Fruit fly (Drosophila melanogaster): ENCODE measurements around the gene Polr2J.

Gene Polr2J

DNA sequence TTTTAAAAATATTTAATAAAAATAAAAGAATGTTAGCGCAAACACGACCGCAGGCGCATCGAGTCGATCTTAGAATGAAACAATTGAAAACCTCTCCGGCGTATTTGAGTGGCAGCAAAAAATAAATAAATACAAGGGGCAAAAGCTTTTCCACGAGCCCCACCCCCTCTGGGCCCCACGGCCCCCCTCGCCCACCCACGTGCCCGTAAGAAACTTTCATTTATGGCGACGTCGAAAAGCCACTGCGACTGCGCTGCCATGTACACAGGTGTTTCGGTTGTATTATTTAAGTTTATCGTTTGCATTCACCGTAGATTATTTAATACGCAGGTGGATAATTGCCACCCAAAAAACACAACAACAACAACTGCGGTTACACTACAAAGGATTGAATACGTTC, 38.2 kb upstream of the Polr2J start (continued):
- TF ChIP-seq Ssrp (tag; optimal IDR thresholded peaks at IDR 0.05), result no peak
- no peak for TF ChIP-seq CG12659 (GFP tag; optimal IDR thresholded peaks at IDR 0.05)
- no peak for TF ChIP-seq CG17568 (GFP tag; optimal IDR thresholded peaks at IDR 0.05)
- TF ChIP-seq CG2712 (tag; optimal IDR thresholded peaks at IDR 0.05), result no peak
- TF ChIP-seq z (GFP tag; IDR thresholded peaks at IDR 0.05), result 0 out of 3 replicates have a peak, but pooled peaks have one; percentile 45
- no peak for TF ChIP-seq kni (GFP tag; optimal IDR thresholded peaks at IDR 0.05)
- peak; percentile 1 for TF ChIP-seq CG10209 (GFP tag; optimal IDR thresholded peaks at IDR 0.05)
- TF ChIP-seq CG9609 (GFP tag; optimal IDR thresholded peaks at IDR 0.05), result no peak
- peak; percentile 38 for TF ChIP-seq Med (GFP tag)
- no peak; the same call in 1 of the 2 replicates for TF ChIP-seq CG13287 (GFP tag; IDR thresholded peaks at IDR 0.05; ENCODE audit: partially characterized antibody)
- TF ChIP-seq CG18599 (GFP tag; optimal IDR thresholded peaks at IDR 0.05), result no peak
- peak; percentile 80 for TF ChIP-seq Adf1 (GFP tag; IDR thresholded peaks at IDR 0.05)
- TF ChIP-seq CG4424 (GFP tag; optimal IDR thresholded peaks at IDR 0.05), result no peak
- TF ChIP-seq CG7372 (GFP tag; IDR thresholded peaks at IDR 0.05), result no peak
- TF ChIP-seq bab2 (GFP tag; optimal IDR thresholded peaks at IDR 0.05), result no peak
- no peak for TF ChIP-seq ken (GFP tag; IDR thresholded peaks at IDR 0.05)
- TF ChIP-seq CG11504 (tag; optimal IDR thresholded peaks at IDR 0.05), result no peak
- TF ChIP-seq Fer1 (GFP tag; optimal IDR thresholded peaks at IDR 0.05), result peak; percentile 26
- no peak for TF ChIP-seq CoRest (tag; optimal IDR thresholded peaks at IDR 0.05)
- no peak for TF ChIP-seq CG11093 (GFP tag; IDR thresholded peaks at IDR 0.05)
- TF ChIP-seq CG10543 (GFP tag; optimal IDR thresholded peaks at IDR 0.05), result peak; percentile 46
- TF ChIP-seq CG14441 (GFP tag; IDR thresholded peaks at IDR 0.05), result peak; percentile 27; the same call in 1 of the 2 replicates
- TF ChIP-seq sr (GFP tag; IDR thresholded peaks at IDR 0.05), result no peak; the same call in 2 of the 3 replicates
- no peak for TF ChIP-seq onecut (GFP tag; IDR thresholded peaks at IDR 0.05)
- no peak for TF ChIP-seq CG43689 (GFP tag; IDR thresholded peaks at IDR 0.05)
- no peak for TF ChIP-seq CG17328 (GFP tag; IDR thresholded peaks at IDR 0.05)
- TF ChIP-seq MBD-R2 (GFP tag; IDR thresholded peaks at IDR 0.05), result no peak
- no peak for TF ChIP-seq CG12155 (GFP tag; optimal IDR thresholded peaks at IDR 0.05)
- peak; percentile 6 for TF ChIP-seq CG13894 (tag; optimal IDR thresholded peaks at IDR 0.05)
- TF ChIP-seq CG12236 (GFP tag; optimal IDR thresholded peaks at IDR 0.05), result no peak
- TF ChIP-seq Meics (GFP tag; optimal IDR thresholded peaks at IDR 0.05), result peak; percentile 25
- TF ChIP-seq CrebB (tag; optimal IDR thresholded peaks at IDR 0.05), result no peak
- TF ChIP-seq inv (GFP tag; IDR thresholded peaks at IDR 0.05; ENCODE audit: partially characterized antibody), result no peak
- no peak for TF ChIP-seq Atf-2 (GFP tag; optimal IDR thresholded peaks at IDR 0.05)
- no peak for TF ChIP-seq CG15073 (GFP tag; optimal IDR thresholded peaks at IDR 0.05)
- peak; percentile 2 for TF ChIP-seq HHEX (GFP tag; optimal IDR thresholded peaks at IDR 0.05)
- TF ChIP-seq sens (GFP tag), result no peak
- no peak for TF ChIP-seq CG30403 (GFP tag; optimal IDR thresholded peaks at IDR 0.05)
- TF ChIP-seq zen2 (GFP tag; IDR thresholded peaks at IDR 0.05; ENCODE audit: partially characterized antibody), result no peak
- no peak for TF ChIP-seq CG17912 (GFP tag; optimal IDR thresholded peaks at IDR 0.05)
- TF ChIP-seq CG4730 (GFP tag; IDR thresholded peaks at IDR 0.05), result no peak
- no peak for TF ChIP-seq Taf1 (GFP tag; IDR thresholded peaks at IDR 0.05)
- no peak for TF ChIP-seq CG13775 (GFP tag; optimal IDR thresholded peaks at IDR 0.05)
- 0 out of 3 replicates have a peak, but pooled peaks have one; percentile 20 for TF ChIP-seq knrl (GFP tag; IDR thresholded peaks at IDR 0.05; ENCODE audit: partially characterized antibody)
- TF ChIP-seq CG17186 (GFP tag; optimal IDR thresholded peaks at IDR 0.05), result no peak
- peak; percentile 23 for TF ChIP-seq PHDP (tag; optimal IDR thresholded peaks at IDR 0.05)
- TF ChIP-seq CG2129 (GFP tag; IDR thresholded peaks at IDR 0.05; ENCODE audit: partially characterized antibody), result no peak
- TF ChIP-seq CG12769 (tag; optimal IDR thresholded peaks at IDR 0.05), result peak; percentile 23
- no peak for TF ChIP-seq CG14667 (GFP tag; IDR thresholded peaks at IDR 0.05)
- TF ChIP-seq pita (GFP tag; optimal IDR thresholded peaks at IDR 0.05), result no peak
- no peak for TF ChIP-seq dmrt99B (tag; optimal IDR thresholded peaks at IDR 0.05)
